Worm (Caenorhabditis elegans): ENCODE results near the gene C16C8.11.
A peak's percentile ranks its signal among the peaks of the same experiment; 100 is the strongest.

C16C8.11 gene

ce11 chrII:3440641-3440926 is 12.9 kb upstream of the C16C8.11 start, which contains the start of gene C16C8.17:
Gene C16C8.17 (plus strand): TSS chrII:3440827.
- TF ChIP-seq unc-130 (GFP tag; optimal IDR thresholded peaks at IDR 0.05) (no peak), sdz-38 (tag; optimal IDR thresholded peaks at IDR 0.05) (no peak), F57C9.4 (tag; optimal IDR thresholded peaks at IDR 0.05) (no peak), nhr-90 (tag; optimal IDR thresholded peaks at IDR 0.05) (no peak), Y67H2A.10 (GFP tag; conservative IDR thresholded peaks at IDR 0.05) (no peak)

ce11 chrII:3441377-3441776 is 12.1 kb upstream of the C16C8.11 start, which contains the start of gene C16C8.27:
Gene C16C8.27 (plus strand): TSS chrII:3441677.
- TF ChIP-seq egl-44 (GFP tag; IDR thresholded peaks at IDR 0.05) = no peak
- no peak for TF ChIP-seq mel-28 (tag; optimal IDR thresholded peaks at IDR 0.05; ENCODE audit: borderline replicate concordance)
- TF ChIP-seq F39B2.1 (GFP tag; IDR thresholded peaks at IDR 0.05) = no peak
- no peak for TF ChIP-seq F55B11.4 (tag; optimal IDR thresholded peaks at IDR 0.05; ENCODE audit: borderline replicate concordance, insufficient read depth)
- no peak for TF ChIP-seq nhr-179 (tag; optimal IDR thresholded peaks at IDR 0.05)
- TF ChIP-seq lin-26 (GFP tag; IDR thresholded peaks at IDR 0.05) = no peak

- no peak for TF ChIP-seq efl-1 (GFP tag; optimal IDR thresholded peaks at IDR 0.05)
- no peak for TF ChIP-seq Y67H2A.10 (GFP tag; conservative IDR thresholded peaks at IDR 0.05)
- no peak for TF ChIP-seq F10E7.11 (tag; optimal IDR thresholded peaks at IDR 0.05)
- no peak for TF ChIP-seq F23B12.7 (tag; optimal IDR thresholded peaks at IDR 0.05; ENCODE audit: insufficient read depth)
- TF ChIP-seq ztf-22 (GFP tag; optimal IDR thresholded peaks at IDR 0.05) = no peak
- TF ChIP-seq B0336.3 (GFP tag; IDR thresholded peaks at IDR 0.05) = no peak
- TF ChIP-seq lsy-27 (tag; optimal IDR thresholded peaks at IDR 0.05; ENCODE audit: borderline replicate concordance, insufficient read depth) = no peak
- TF ChIP-seq tlf-1 (GFP tag; optimal IDR thresholded peaks at IDR 0.05) = no peak
- no peak for TF ChIP-seq F52B5.7 (tag; optimal IDR thresholded peaks at IDR 0.05)
- no peak for TF ChIP-seq ceh-58 (GFP tag; IDR thresholded peaks at IDR 0.05)
Measured at ce11 chrII:3443154-3443553, 10.4 kb upstream of the C16C8.11 start, which contains the start of gene C16C8.22. Gene C16C8.22 (minus strand): TSS chrII:3443254.

- TF ChIP-seq rec-8 (tag; optimal IDR thresholded peaks at IDR 0.05) (no peak), lsl-1 (GFP tag; optimal IDR thresholded peaks at IDR 0.05) (peak; percentile 58)
Measured at ce11 chrII:3444280-3444679, 9.2 kb upstream of the C16C8.11 start, which contains the start of gene C16C8.4. Gene C16C8.4 (minus strand): TSS chrII:3444380.

DNA sequence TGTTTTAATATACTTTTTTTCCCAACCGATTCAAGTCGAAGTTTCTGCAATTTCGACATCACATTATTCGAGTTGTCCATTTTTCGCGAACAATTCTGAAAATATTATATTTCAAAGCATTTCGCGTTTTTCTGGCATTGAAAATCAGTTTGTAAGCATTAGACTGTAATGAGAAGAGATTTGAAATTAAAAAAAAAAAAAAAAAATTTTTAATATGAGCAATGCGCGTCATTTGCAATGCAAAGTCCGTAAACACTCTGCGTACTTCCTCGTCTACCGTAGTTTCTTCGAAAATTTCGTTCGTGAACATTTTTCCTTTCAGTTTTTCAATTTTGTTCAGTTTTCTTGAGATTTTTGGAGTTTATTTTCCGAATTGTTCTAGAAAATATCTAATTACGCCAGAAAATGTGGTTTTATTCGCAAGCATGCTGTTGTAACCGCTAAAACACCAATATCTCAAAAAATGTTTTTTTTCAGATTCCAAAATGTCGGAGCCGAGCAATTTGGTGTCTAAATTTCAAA is 8.2 kb upstream of the C16C8.11 start, which contains the start of the genes C16C8.5 and C16C8.16:
C16C8.5 (minus strand) TSS at position 101 of the 522 bp plus-strand sequence.
C16C8.16 (plus strand) TSS at position 472 of the 522 bp plus-strand sequence.
- no peak for TF ChIP-seq nfya-1 (tag; optimal IDR thresholded peaks at IDR 0.05; ENCODE audit: borderline replicate concordance, insufficient read depth)
- no peak for TF ChIP-seq F52B5.7 (tag; optimal IDR thresholded peaks at IDR 0.05)
- peak; percentile 71 for TF ChIP-seq lsl-1 (GFP tag; optimal IDR thresholded peaks at IDR 0.05)
- peak; percentile 21; the same call in 1 of the 2 replicates for TF ChIP-seq madf-6 (GFP tag; IDR thresholded peaks at IDR 0.05)

DNA sequence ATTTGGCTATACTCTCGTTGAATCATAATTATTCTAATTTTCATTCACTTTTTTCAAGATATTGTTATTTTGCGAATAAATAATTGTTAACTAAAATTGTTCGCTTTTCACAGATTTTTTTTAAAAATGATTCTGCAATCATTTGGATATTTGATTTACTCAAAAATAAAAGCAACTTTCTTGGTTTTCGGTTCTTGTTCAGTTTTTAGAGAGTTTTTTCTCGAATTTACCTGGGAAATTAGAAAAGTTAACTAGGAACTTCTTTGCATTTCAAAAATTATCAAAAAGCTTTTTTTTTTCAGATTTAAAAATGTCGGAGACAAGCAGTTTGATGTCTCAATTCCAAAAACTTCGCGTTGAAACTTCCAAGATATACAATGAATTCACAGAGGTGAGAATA is 6.9 kb upstream of the C16C8.11 start, which contains the start of the genes C16C8.20 and gldi-6:
C16C8.20 (plus strand) TSS at position 301 of the 400 bp plus-strand sequence.
gldi-6 (plus strand) TSS at position 301 of the 400 bp plus-strand sequence.
- no peak for TF ChIP-seq aptf-3 (GFP tag; IDR thresholded peaks at IDR 0.05)
- no peak for TF ChIP-seq ztf-3 (GFP tag; optimal IDR thresholded peaks at IDR 0.05)
- no peak for TF ChIP-seq ekl-4 (GFP tag; IDR thresholded peaks at IDR 0.05)
- TF ChIP-seq attf-3 (GFP tag; conservative IDR thresholded peaks at IDR 0.05) = no peak
- no peak for TF ChIP-seq ama-1 (optimal IDR thresholded peaks at IDR 0.05)
- no peak for TF ChIP-seq ama-1 (GFP tag; optimal IDR thresholded peaks at IDR 0.05)
- TF ChIP-seq xnd-1 (tag; optimal IDR thresholded peaks at IDR 0.05) = no peak
- TF ChIP-seq ceh-40 (GFP tag; IDR thresholded peaks at IDR 0.05) = no peak
- no peak for TF ChIP-seq mcd-1 (GFP tag; IDR thresholded peaks at IDR 0.05)
